Fruit fly (Drosophila melanogaster) whole organism, embryonic: ENCODE data around the gene CG7295.

Source experiments
- Atf6 ChIP-seq: fragments of 200-800 bp; sonication (Bioruptor generic); IDR thresholded peaks from 2 replicates; pipeline ENCODE4 v1.3.6; 2022; ENCODE audit warnings: missing biosample characterization, missing genetic modification characterization
- CG17802 ChIP-seq: fragments of 200-800 bp; sonication (Bioruptor generic); optimal IDR thresholded peaks from 2 replicates; lab custom pipeline; 2018; ENCODE audit warnings: missing biosample characterization, mild to moderate bottlenecking, missing genetic modification characterization, moderate library complexity
- CG2199 ChIP-seq: fragments of 200-800 bp; sonication (Bioruptor generic); IDR thresholded peaks from 3 replicates; pipeline ENCODE4 v1.3.6; 2022; ENCODE audit warnings: missing biosample characterization, missing genetic modification characterization
- CG6175 ChIP-seq: fragments of 200-800 bp; sonication (Bioruptor generic); IDR thresholded peaks from 3 replicates; pipeline ENCODE4 v1.3.6; 2022; ENCODE audit warnings: missing biosample characterization, missing genetic modification characterization
- CG8290 ChIP-seq, 3 experiments: fragments of 200-800 bp; sonication (Bioruptor generic); optimal IDR thresholded peaks; 2 replicates each; lab custom pipeline; 2016 to 2019; ENCODE audit warnings: missing biosample characterization in 3 of 3, missing genetic modification characterization in 3 of 3, mild to moderate bottlenecking in 2 of 3, moderate library complexity in 1 of 3
- CkIIα-i1 ChIP-seq: fragments of 200-800 bp; sonication (Bioruptor generic); IDR thresholded peaks from 2 replicates; pipeline ENCODE4 v1.3.6; 2022; ENCODE audit warnings: missing biosample characterization, missing genetic modification characterization
- D ChIP-seq, 2 experiments: fragments of 200-800 bp in 1 of 2; fragments of >200 bp in 1 of 2; sonication (Bioruptor generic) in 1 of 2; optimal IDR thresholded peaks; 2 replicates in 1 of 2; 3 replicates in 1 of 2; lab custom pipeline; 2017; ENCODE audit warnings: mild to moderate bottlenecking in 1 of 2, missing biosample characterization in 1 of 2, missing genetic modification characterization in 1 of 2, missing genetic modification reagents in 1 of 2
- psq ChIP-seq: fragments of 200-800 bp; sonication (Bioruptor generic); optimal IDR thresholded peaks from 2 replicates; lab custom pipeline; 2017; ENCODE audit warnings: missing biosample characterization, missing genetic modification characterization
- zfh2 ChIP-seq: fragments of 200-800 bp; sonication (Bioruptor generic); optimal IDR thresholded peaks from 2 replicates; lab custom pipeline; 2016; ENCODE audit warnings: missing biosample characterization, missing genetic modification characterization

DNA sequence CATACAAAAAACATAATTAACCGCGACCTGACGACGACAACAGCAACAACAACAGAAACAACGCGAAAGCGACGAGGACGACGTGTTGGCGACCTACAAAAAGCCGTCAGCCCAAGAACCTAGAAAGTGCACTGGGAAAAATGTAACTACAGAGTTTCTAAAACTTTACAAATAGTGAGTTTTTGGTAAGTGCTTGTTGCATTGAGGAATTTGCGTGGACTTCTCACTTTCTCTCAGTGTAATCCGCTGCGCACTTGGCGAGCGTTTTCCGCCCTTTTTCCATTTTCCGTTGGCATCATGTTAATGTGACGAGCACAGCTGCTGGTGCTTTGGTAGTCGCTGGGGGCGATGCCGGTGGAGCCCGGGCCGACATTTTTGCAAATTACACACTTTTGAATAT lies 41.3 kb upstream of the CG7295 start:
- TF ChIP-seq Atf6 (GFP tag; lab: Robert Waterston, UW) (no peak), CG17802 (tag; lab: Kevin White, UChicago) (no peak), CG8290 (GFP tag; optimal IDR thresholded peaks at IDR 0.05; lab: Kevin White, UChicago) (no peak), CG8290 (tag; optimal IDR thresholded peaks at IDR 0.05; lab: Kevin White, UChicago) (no peak), CG6175 (no peak), zfh2 (GFP tag; lab: Kevin White, UChicago) (no peak), CkIIα-i1 (no peak), CG2199 (GFP tag; lab: Robert Waterston, UW) (no peak), D (optimal IDR thresholded peaks at IDR 0.05; lab: Kevin White, UChicago) (no peak), D (GFP tag; optimal IDR thresholded peaks at IDR 0.05; lab: Kevin White, UChicago) (no peak), psq (GFP tag; lab: Kevin White, UChicago) (no peak)
